Worm (Caenorhabditis elegans): ENCODE measurements around the gene srd-18.

The srd-18 gene

DNA sequence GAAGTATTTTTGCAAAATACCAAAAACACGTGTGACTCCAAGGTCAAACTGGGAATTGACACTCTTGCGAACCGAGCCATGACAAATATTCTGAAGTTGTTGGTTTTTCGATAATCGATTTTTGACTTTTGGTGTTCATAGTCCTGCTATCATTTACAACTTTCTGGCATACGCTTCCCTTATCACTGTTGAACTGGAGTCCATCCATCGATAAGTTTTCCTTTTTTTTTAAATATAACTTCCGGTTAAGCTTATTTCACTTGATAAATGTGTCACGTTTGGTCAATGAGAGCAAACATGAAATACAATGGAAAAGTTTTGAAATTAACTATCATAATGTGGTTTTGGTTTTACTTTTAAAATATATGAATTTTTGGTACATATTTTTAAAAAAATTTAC is 5.0 kb downstream of the srd-18 start:
- TF ChIP-seq sdz-38 (tag; optimal IDR thresholded peaks at IDR 0.05) (no peak), Y56A3A.18 (GFP tag; IDR thresholded peaks at IDR 0.05) (no peak), nhr-80 (tag; optimal IDR thresholded peaks at IDR 0.05) (peak; percentile 86), ZK185.1 (tag; optimal IDR thresholded peaks at IDR 0.05; ENCODE audit: poor library complexity, severe bottlenecking) (no peak)

DNA sequence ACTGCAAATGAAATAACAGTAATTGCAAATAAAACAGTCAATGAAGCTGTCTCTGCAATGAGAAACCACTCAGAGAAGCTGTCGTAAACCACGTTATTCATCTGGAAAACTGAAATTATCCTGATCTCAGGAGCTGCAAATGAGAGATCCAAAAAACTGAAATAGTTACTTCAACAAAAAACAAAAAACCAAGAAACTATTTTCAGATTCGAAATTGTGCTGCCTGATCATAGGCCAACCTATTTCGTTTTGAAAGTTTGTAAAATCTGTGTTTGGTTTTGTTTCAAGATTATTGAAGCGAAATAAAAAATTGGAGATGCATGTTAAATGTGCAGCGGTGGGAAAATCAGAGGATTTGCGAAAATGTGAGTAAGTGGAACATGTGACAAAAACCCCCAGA is 6.0 kb downstream of the srd-18 start, which contains the start of gene srv-8:
Gene srv-8 (minus strand): TSS at position 101 of the 400 bp plus-strand sequence.
- TF ChIP-seq F52B5.7 (tag; optimal IDR thresholded peaks at IDR 0.05) = no peak
- TF ChIP-seq hlh-12 (tag; optimal IDR thresholded peaks at IDR 0.05) = no peak
- TF ChIP-seq pha-4 (tag; optimal IDR thresholded peaks at IDR 0.05) = no peak
- TF ChIP-seq snpc-4 (GFP tag; optimal IDR thresholded peaks at IDR 0.05) = no peak
- no peak for TF ChIP-seq snpc-4 (tag; optimal IDR thresholded peaks at IDR 0.05)
- no peak for TF ChIP-seq snpc-1.3 (tag; optimal IDR thresholded peaks at IDR 0.05; ENCODE audit: insufficient read depth)
- TF ChIP-seq zim-3 (tag; optimal IDR thresholded peaks at IDR 0.05) = no peak
- TF ChIP-seq F10E7.11 (tag; optimal IDR thresholded peaks at IDR 0.05) = no peak
- TF ChIP-seq let-607 (tag; optimal IDR thresholded peaks at IDR 0.05) = no peak
- TF ChIP-seq mes-4 (tag; optimal IDR thresholded peaks at IDR 0.05) = no peak
- TF ChIP-seq nhr-179 (tag; optimal IDR thresholded peaks at IDR 0.05) = no peak
- no peak for TF ChIP-seq fkh-3 (tag; optimal IDR thresholded peaks at IDR 0.05)
- TF ChIP-seq F57A8.1 (GFP tag; optimal IDR thresholded peaks at IDR 0.05) = no peak
- TF ChIP-seq hlh-26 (GFP tag; conservative IDR thresholded peaks at IDR 0.05) = no peak
- no peak for TF ChIP-seq F57C9.4 (tag; optimal IDR thresholded peaks at IDR 0.05)

DNA sequence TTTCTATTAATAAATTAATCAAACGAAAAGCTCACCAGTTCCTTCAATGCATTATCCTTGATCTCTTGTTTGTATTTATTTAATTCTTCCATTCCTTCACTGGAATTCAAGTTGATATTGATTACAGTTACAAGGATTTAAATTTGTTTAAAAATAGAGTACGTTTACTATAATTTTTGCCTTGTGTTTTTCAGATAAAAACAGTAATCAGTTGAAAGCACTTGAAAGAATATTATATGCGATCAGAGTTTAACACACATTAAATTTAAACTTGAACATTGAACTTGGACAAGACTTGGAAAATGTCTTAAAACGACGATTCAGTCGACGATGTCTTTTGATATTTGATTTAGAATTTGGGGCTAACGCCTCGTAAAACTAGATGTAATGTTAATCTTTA is 9.2 kb downstream of the srd-18 start, which contains the start of gene F53F1.6:
Gene F53F1.6 (minus strand): TSS at position 101 of the 400 bp plus-strand sequence.
- no peak for TF ChIP-seq tbp1 (GFP tag; optimal IDR thresholded peaks at IDR 0.05)
- no peak for TF ChIP-seq rec-8 (tag; optimal IDR thresholded peaks at IDR 0.05)
- TF ChIP-seq dox-1 (GFP tag; IDR thresholded peaks at IDR 0.05) = no peak
- TF ChIP-seq let-526 (GFP tag; IDR thresholded peaks at IDR 0.05) = no peak
- TF ChIP-seq nfya-2 (GFP tag; IDR thresholded peaks at IDR 0.05) = no peak
- TF ChIP-seq F55B11.4 (tag; optimal IDR thresholded peaks at IDR 0.05; ENCODE audit: borderline replicate concordance, insufficient read depth) = no peak
- TF ChIP-seq tlf-1 (GFP tag; optimal IDR thresholded peaks at IDR 0.05) = no peak
- no peak for TF ChIP-seq snpc-3.4 (tag; optimal IDR thresholded peaks at IDR 0.05)
- no peak for TF ChIP-seq hlh-26 (GFP tag; conservative IDR thresholded peaks at IDR 0.05)
- TF ChIP-seq nhr-80 (tag; optimal IDR thresholded peaks at IDR 0.05) = no peak
- no peak for TF ChIP-seq egl-44 (GFP tag; IDR thresholded peaks at IDR 0.05)
- TF ChIP-seq lir-1 (GFP tag; conservative IDR thresholded peaks at IDR 0.05) = no peak
- TF ChIP-seq mel-28 (tag; optimal IDR thresholded peaks at IDR 0.05; ENCODE audit: borderline replicate concordance) = no peak
- TF ChIP-seq sdz-38 (tag; optimal IDR thresholded peaks at IDR 0.05) = no peak
- TF ChIP-seq madf-10 (tag; optimal IDR thresholded peaks at IDR 0.05) = no peak
- no peak for TF ChIP-seq madf-8 (GFP tag; conservative IDR thresholded peaks at IDR 0.05)
- TF ChIP-seq attf-6 (GFP tag; IDR thresholded peaks at IDR 0.05) = no peak
- no peak for TF ChIP-seq gei-17 (GFP tag; optimal IDR thresholded peaks at IDR 0.05)
- TF ChIP-seq ztf-6 (GFP tag; IDR thresholded peaks at IDR 0.05) = no peak

DNA sequence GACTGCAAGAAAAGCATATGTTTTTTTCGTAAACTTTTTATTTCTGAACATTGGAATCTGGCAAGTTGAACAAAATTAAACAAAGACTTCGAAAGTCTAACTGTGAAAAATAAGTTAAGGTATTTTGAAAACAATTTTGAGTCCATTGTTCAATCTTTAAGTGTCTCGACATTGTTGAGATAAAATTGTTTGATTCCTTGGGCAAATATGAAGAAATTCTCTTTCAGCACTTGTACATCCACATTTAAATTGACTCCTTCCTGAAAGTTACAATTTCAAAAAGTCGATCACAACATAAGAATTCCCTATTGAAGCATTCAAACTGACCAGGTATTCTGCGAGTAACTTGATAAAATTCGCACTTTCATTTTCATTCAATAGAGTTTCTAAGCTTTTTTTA is 10.6 kb downstream of the srd-18 start:
- TF ChIP-seq repo-1 (tag; optimal IDR thresholded peaks at IDR 0.05) (no peak), C06A6.2 (GFP tag; conservative IDR thresholded peaks at IDR 0.05) (no peak), ceh-91 (GFP tag; IDR thresholded peaks at IDR 0.05) (no peak), somi-1 (GFP tag; optimal IDR thresholded peaks at IDR 0.05) (no peak), nhr-120 (GFP tag; IDR thresholded peaks at IDR 0.05) (no peak), egl-18 (GFP tag; IDR thresholded peaks at IDR 0.05) (no peak), F23B12.7 (tag; optimal IDR thresholded peaks at IDR 0.05; ENCODE audit: insufficient read depth) (no peak), D2030.7 (GFP tag; IDR thresholded peaks at IDR 0.05) (no peak), ztf-22 (GFP tag; optimal IDR thresholded peaks at IDR 0.05) (no peak)
